Fruit fly (Drosophila melanogaster) whole organism, larva: ENCODE results near the gene DNAlig4.
A peak's percentile ranks its signal among the peaks of the same experiment; 100 is the strongest.

Source experiments
- noc ChIP-seq: fragments of 200-800 bp; sonication (Bioruptor generic); optimal IDR thresholded peaks from 3 replicates; lab custom pipeline; 2019; ENCODE audit warnings: missing biosample characterization, mild to moderate bottlenecking, missing genetic modification characterization, moderate library complexity

Gene DNAlig4

DNA sequence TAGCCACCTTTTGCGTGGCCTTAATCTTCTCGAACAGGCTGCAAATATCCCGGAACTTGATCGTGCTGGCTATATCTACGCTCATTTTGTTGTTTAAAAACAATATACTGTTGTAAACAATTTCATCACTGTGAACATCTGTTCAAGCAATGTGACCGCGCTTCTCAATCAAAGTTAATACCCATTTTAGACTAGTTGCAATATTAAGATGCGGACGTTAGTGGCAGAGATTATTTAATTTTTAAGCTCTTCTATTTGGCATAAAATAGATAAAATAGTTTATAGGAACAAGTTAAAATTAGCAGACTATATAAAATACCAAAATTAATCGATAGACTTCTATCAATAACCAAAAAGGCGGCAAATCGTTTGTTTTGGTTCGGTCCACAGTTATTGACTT, at the start of gene DNAlig4, which contains the start of gene CG11164:
TSS of gene DNAlig4 (minus strand) at position 156 of the 400 bp plus-strand sequence.
TSS of gene CG11164 (plus strand) at position 359 of the 400 bp plus-strand sequence.
- TF ChIP-seq noc = no peak

- no peak for TF ChIP-seq noc
Observed at dm6 chrX:13699666-13700065, 32.1 kb upstream of the DNAlig4 start.

DNA sequence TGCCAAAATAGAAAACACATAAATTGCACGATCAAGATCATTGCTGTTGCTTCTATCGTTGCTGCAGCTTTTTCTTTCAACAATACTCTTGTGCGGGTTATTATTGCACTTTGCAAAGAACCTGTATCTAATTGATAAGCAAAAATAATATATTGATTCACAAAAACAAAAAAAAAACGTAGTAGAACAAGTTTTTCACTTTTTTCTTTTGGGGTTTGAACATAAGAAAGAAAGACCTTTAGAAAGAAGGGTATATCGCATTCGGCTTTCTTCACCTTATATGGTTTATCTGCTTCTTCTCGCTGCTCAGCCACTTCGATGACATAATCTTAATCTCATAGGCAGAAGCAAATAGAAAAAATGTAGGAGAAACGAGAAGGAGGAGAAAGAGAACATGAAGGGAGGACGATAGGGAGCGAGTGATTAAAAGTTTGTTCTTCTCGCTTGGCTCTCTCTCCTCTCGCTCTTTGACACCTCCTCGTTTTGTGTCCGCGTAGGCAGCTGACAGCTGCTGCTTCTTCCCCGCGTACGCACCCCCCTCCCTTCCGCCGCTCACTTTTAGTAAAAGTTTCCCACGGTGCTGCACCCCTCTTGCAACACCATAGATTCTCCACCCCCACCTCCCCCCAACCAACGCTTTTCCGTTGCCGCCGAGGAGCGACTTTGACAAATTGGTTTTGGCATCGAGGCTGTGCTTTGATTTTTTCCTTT, 31.3 kb upstream of the DNAlig4 start:
- TF ChIP-seq noc = no peak

DNA sequence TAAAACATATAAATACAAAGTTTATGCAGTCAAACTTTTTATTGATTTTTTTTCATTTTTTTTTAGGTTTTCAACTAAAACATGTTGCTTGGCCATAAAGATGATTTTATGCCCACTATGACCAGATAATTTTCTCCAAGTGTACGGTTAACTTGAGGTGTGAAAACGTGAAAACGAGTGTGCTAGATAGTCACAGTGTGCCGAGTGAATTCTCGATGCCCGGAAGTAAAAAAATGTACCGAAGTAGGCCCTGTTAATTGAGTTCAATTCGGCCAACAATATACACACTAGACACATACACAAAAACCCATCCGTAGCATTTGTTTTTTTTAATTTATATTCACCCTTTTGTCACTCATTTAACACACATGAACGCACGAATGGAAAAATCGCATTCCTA, 24.4 kb upstream of the DNAlig4 start, which contains the start of gene Nna1:
TSS of gene Nna1 (plus strand) at position 301 of the 400 bp plus-strand sequence.
- TF ChIP-seq noc = no peak

DNA sequence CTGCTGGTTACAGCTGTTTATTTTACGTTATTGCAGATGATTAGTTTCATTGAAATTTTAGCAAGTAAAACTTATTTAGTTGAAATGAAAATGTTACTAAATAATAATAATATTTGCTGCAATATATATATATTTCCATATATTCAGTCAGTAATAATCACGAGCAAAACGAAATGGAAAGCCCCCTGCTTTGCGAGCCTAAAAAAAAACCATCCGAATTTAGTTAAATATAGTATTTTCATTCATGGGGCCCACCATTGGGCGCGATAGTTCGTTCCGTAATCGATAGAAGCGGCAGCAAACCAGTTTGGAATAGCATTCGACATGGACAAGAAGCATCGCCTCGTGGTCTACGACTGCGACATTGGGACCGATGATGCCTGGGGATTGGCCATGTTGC, 15.0 kb upstream of the DNAlig4 start, which contains the start of gene CG11158:
TSS of gene CG11158 (plus strand) at position 301 of the 400 bp plus-strand sequence.
- no peak for TF ChIP-seq noc

- peak; percentile 14 for TF ChIP-seq noc
Observed at dm6 chrX:13681906-13682305, 14.3 kb upstream of the DNAlig4 start.

DNA sequence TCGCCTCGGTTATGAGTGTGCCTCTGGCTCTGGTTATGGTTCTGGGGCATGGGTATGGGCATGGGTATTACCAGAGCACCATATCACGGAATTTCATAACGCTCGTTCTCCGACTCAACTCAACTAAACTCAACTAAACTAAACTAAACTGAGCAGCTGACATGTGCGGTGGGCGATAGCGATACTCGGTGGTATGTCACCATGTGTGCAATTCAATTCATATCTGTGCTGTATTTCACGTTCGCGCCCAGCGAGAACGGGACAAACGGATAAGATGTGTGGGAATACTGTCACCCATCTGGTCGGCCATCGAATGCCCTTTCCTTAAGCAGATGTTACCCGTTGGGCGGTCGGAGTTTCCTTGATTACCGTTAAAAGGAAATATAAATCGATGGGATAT, 12.7 kb upstream of the DNAlig4 start, which contains the start of gene CG12177:
TSS of gene CG12177 (minus strand) at position 239 of the 400 bp plus-strand sequence.
- TF ChIP-seq noc = peak; percentile 10

- peak; percentile 59 for TF ChIP-seq noc
Observed at dm6 chrX:13679565-13679964, 12.0 kb upstream of the DNAlig4 start.

dm6 chrX:13677970-13678490, 10.4 kb upstream of the DNAlig4 start:
- peak; percentile 2 for TF ChIP-seq noc

DNA sequence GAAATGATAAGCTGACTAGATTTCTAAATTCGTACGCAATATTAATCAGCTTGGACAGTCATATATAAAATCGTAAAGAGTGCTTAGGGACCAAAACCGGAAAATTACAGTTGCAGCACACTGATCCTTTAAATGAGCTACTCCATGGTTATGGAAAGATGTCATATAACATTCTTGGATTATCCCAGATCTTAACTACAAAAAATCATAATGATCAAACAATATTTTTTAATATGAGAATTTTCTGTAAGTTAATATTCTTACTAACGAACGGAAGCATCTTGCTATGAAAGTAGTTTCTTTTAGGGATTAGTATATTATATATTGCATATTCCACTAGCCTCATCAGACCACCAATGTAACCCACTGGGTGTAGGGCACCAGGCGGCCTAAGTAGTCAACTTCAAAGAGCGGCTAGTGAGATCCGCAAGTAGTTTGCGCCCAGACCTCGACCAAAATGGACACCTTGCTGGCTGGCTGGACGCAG, 8.9 kb upstream of the DNAlig4 start, which contains the start of gene CG11162:
TSS of gene CG11162 (plus strand) at position 437 of the 487 bp plus-strand sequence.
- TF ChIP-seq noc = peak; percentile 97

DNA sequence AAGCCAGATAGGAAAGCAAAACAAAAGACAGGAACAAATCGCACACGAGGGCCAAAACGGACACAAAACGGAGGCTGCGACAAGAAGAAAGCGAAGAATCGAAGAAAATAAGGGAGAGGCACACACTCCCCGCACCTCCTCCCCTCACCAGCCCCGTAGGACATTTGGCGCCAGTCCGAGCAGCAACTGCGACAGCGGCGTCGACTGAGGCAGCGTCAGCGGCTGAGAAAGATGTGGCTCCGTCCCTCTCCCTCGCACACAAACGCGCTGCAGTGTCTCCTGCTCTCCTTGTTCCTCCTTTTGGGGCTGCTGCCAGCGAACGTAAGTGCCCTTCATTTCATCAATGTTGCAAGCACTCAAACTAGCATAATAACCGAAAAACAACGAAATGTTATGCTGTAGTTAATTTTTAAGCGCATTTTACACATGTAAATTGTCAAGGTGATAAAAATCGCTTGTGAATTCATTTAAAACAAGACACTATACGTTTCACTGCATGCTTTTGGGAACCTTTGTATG, 2.8 kb upstream of the DNAlig4 start:
- no peak for TF ChIP-seq noc

- TF ChIP-seq noc = no peak
Observed at dm6 chrX:13669366-13669765, 1.8 kb upstream of the DNAlig4 start, which contains the start of gene CG15760. CG15760 (plus strand) TSS chrX:13669699.

DNA sequence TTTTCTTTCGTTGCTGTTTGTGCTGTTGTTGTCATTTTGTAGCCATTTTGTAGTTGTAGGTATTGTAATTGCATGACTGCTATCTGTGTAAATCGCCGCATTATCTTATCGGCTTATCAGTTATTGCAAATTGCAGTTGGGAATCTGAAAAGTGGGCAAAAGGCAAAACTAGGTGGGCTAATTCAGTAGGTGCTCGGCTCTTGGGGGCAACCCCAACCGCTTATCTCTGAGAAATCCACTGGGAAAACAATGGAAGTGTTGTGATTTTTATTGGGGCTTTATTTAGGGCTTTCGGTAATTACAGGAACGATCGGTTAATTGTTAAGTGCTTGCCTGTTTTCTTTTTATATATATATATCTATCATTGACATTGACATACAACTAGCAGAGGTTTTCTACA, 16.4 kb downstream of the DNAlig4 start:
- TF ChIP-seq noc = no peak

DNA sequence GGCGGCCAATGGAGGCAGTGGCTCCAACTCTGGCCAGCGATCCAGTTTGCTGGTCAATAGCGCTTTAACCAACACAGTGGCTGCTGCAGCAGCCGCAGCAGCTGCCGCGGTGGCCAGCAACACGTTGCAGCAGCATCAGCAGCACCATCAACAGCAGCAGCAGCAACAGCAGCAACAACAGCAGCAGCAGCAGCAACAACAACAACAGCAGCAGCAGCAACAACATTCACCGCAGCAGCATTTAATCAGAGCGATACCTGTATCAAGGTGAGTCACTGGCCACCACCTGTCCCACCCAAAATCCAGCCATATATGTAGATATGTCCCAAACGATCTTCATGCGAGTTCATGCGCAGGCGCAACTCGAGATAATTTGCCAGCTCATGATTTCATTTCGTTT, 17.8 kb downstream of the DNAlig4 start:
- TF ChIP-seq noc = no peak

DNA sequence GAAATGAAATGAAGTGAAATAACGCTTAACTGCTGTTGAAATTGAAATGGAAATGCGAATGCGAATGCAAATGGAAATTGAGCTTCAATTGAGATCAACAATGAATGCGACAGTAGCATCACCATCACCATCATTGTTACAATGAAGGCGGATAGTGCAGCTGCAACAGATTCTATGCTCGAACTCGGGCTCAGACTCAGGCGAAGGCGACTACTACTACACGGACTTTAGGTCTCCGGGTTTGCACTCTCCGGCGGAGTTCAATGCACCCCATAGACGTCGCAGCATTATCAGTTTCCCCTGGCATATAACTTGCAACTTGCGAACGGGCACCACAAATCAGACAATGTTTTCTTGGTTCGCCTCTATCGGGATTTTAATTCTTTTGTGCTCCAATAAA, 18.8 kb downstream of the DNAlig4 start:
- no peak for TF ChIP-seq noc

DNA sequence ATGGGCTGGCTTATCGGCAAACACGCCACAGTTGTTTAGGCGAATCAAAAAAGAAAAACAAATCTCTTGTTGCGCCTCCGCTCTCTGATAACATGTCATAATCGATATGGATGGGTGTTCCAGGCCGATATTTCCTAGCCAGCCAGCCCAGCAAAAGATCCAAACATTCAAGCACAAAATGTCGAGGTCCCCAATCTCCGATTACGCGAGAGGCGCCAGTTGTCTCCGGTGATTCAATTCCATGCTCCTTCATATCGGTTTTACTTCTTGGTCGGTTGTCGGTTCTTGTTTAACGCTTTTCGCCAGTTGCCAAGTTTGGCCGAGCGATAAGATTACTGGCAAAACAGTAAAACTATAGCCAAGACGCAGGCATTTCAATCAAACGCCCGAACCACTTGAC, 21.4 kb downstream of the DNAlig4 start:
- TF ChIP-seq noc = no peak

- TF ChIP-seq noc = no peak
Observed at dm6 chrX:13644696-13645393, 22.8 kb downstream of the DNAlig4 start.
